Worm (Caenorhabditis elegans): Measurements from ENCODE around the gene tsp-21.

tsp-21 gene

DNA sequence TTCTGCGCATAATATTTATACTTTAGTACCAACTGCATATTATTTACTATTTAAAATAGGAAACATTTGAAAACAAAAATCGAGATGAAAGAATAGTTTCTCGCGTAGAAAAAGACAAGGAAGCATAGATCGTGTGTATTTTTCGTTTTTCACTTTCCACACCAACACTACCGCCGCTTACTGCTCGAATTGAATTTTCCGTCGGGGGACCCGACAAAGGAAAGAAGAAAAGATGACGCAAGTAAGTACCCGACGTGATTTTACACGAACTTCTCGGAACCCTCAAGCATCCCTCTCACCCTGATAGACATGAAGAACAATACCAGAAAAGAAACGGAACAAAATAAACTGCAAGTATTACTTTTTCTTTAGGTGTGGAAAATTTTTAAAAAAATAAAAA, 49.1 kb downstream of the tsp-21 start:
- no peak for TF ChIP-seq ceh-36 (tag; optimal IDR thresholded peaks at IDR 0.05)
- no peak for TF ChIP-seq F13C5.2 (tag; optimal IDR thresholded peaks at IDR 0.05)
- no peak for TF ChIP-seq aly-1 (tag; optimal IDR thresholded peaks at IDR 0.05)
- TF ChIP-seq pes-1 (GFP tag; IDR thresholded peaks at IDR 0.05) = no peak
- TF ChIP-seq sea-1 (GFP tag; conservative IDR thresholded peaks at IDR 0.05) = no peak
- no peak for TF ChIP-seq B0310.2 (tag; optimal IDR thresholded peaks at IDR 0.05)
- no peak for TF ChIP-seq tbx-37 (GFP tag; conservative IDR thresholded peaks at IDR 0.05)
- TF ChIP-seq tbx-11 (GFP tag; IDR thresholded peaks at IDR 0.05) = no peak
- no peak for TF ChIP-seq scrt-1 (GFP tag; IDR thresholded peaks at IDR 0.05)
- no peak for TF ChIP-seq ceh-13 (GFP tag; optimal IDR thresholded peaks at IDR 0.05)
- TF ChIP-seq ama-1 (optimal IDR thresholded peaks at IDR 0.05) = no peak
- TF ChIP-seq hnd-1 (tag; optimal IDR thresholded peaks at IDR 0.05) = no peak
- no peak for TF ChIP-seq flt-1 (GFP tag; IDR thresholded peaks at IDR 0.05)
- TF ChIP-seq ets-7 (tag; optimal IDR thresholded peaks at IDR 0.05) = no peak
- TF ChIP-seq tra-4 (tag; optimal IDR thresholded peaks at IDR 0.05) = no peak

DNA sequence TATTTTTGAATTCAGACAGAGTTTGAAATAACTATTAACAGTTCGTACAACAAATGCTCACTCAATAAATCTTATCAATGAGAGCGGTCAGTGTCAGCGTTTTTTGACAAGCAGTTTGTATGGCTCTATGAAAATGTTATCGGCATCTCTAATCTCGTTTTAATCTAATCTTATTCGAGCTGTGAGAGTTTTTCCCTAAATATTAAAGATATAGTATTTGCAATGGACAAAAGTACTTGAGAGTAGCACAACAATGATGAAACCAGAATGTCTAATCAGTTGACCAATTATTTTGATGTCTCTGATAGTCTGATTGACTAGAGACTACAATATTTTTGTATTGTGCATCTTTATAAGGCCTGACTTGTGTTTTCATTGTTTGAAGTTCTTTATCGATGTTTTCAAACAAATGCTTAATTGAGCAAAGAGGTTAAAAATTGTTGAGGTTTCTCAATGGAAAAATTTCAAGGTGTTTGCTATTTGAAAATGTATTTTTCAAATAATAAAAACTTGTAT, 52.8 kb downstream of the tsp-21 start, which contains the start of gene F19C6.5:
Gene F19C6.5 (minus strand): TSS at position 51 of the 516 bp plus-strand sequence.
- TF ChIP-seq hnd-1 (tag; optimal IDR thresholded peaks at IDR 0.05) (no peak), pes-1 (GFP tag; IDR thresholded peaks at IDR 0.05) (no peak), sea-1 (GFP tag; conservative IDR thresholded peaks at IDR 0.05) (no peak), tra-4 (tag; optimal IDR thresholded peaks at IDR 0.05) (no peak), ets-7 (tag; optimal IDR thresholded peaks at IDR 0.05) (no peak), tbx-37 (GFP tag; conservative IDR thresholded peaks at IDR 0.05) (no peak), B0310.2 (tag; optimal IDR thresholded peaks at IDR 0.05) (no peak), F13C5.2 (tag; optimal IDR thresholded peaks at IDR 0.05) (no peak), hmbx-1 (tag; optimal IDR thresholded peaks at IDR 0.05) (no peak), flt-1 (GFP tag; IDR thresholded peaks at IDR 0.05) (no peak)

All from whole organism, early embryonic.